Fruit fly (Drosophila melanogaster): ENCODE measurements around the gene Cpr35B.

DNA sequence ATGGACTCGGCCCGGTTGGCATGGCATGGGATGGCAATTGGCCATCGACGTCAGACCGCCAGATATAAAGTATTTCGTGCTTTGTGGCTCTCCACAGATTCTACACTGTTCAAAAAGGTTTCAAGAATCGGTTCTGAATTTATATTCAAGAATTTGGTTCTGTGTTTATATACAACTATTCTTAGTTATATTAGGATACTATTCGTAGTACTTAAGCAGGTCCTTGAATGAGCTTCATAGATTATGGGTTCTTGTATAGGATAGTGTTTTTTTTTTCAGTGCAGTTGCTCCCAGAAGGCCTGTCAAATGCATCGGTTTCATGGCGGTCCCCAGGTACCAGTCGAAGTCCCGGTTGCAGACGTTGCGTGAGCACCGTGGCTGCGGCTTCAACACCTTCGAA lies 38.5 kb downstream of the Cpr35B start:
- peak; percentile 94 for TF ChIP-seq CG31627 (GFP tag; optimal IDR thresholded peaks at IDR 0.05)
- peak; percentile 96 for TF ChIP-seq fd59A (GFP tag; optimal IDR thresholded peaks at IDR 0.05)
- TF ChIP-seq Gug (GFP tag; IDR thresholded peaks at IDR 0.05) = peak; percentile 78
- peak; percentile 67 for TF ChIP-seq fd85E (GFP tag; optimal IDR thresholded peaks at IDR 0.05)
- peak; percentile 77 for TF ChIP-seq CG6276 (GFP tag; optimal IDR thresholded peaks at IDR 0.05)
- peak; percentile 95 for TF ChIP-seq topi (GFP tag; optimal IDR thresholded peaks at IDR 0.05)
- peak; percentile 95 for TF ChIP-seq cyc (GFP tag; optimal IDR thresholded peaks at IDR 0.05)
- peak; percentile 88 for TF ChIP-seq Sox102F (GFP tag; optimal IDR thresholded peaks at IDR 0.05)
- peak; percentile 94 for TF ChIP-seq Sox14 (GFP tag; optimal IDR thresholded peaks at IDR 0.05)
- TF ChIP-seq Blimp-1 (GFP tag; optimal IDR thresholded peaks at IDR 0.05) = peak; percentile 82

Data from whole organism, prepupa.